Worm (Caenorhabditis elegans): Measurements from ENCODE around the gene F10E7.5.

- TF ChIP-seq ceh-82 (tag; optimal IDR thresholded peaks at IDR 0.05) (no peak), mdl-1 (tag; optimal IDR thresholded peaks at IDR 0.05) (no peak), nhr-11 (tag; optimal IDR thresholded peaks at IDR 0.05) (no peak), skn-1 (tag; optimal IDR thresholded peaks at IDR 0.05) (no peak), R02D3.7 (tag; optimal IDR thresholded peaks at IDR 0.05) (no peak), lin-1 (GFP tag; IDR thresholded peaks at IDR 0.05) (no peak), mxl-2 (GFP tag; conservative IDR thresholded peaks at IDR 0.05) (no peak), dpl-1 (GFP tag; optimal IDR thresholded peaks at IDR 0.05) (no peak), nhr-77 (tag; optimal IDR thresholded peaks at IDR 0.05) (no peak), ztf-11 (tag; optimal IDR thresholded peaks at IDR 0.05) (no peak), ama-1 (optimal IDR thresholded peaks at IDR 0.05) (no peak)
Observed at ce11 chrII:7116350-7116749, 4.6 kb downstream of the F10E7.5 start, which contains the start of gene spon-1.

Measured in whole organism, L4 larva.